Worm (Caenorhabditis elegans): ENCODE measurements around the gene F37C4.4.
"Not testable (repeated sequence)": the region's sequence is repeated elsewhere in the genome, so short reads cannot be mapped to it uniquely, and the experiment has no call there.

The F37C4.4 gene

DNA sequence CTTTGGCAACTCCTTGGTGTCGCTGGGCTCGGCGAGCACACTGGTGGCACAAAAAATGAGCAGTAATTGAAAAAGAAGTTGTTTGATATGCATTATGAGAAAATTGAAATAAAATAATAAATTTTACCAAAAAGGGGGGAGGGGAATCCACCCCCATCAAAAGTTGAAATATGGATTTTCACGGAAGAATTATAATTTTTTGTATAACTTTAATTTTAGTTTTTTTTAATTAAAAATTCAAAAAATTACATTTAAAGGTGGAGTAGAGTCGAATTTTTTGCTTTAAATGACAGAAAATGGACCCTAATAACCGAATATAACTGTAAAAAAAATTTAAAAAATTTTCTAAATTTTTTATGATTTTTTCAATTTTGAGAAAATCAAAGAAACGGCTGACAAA lies 44.7 kb downstream of the F37C4.4 start, which contains the start of gene F56D6.18:
Gene F56D6.18, minus strand, starts transcription at position 101 of the 400 bp plus-strand sequence.
- TF ChIP-seq ztf-18 (tag; optimal IDR thresholded peaks at IDR 0.05); cebp-2 (GFP tag; IDR thresholded peaks at IDR 0.05); mes-4 (tag; optimal IDR thresholded peaks at IDR 0.05): not testable (repeated sequence)

DNA sequence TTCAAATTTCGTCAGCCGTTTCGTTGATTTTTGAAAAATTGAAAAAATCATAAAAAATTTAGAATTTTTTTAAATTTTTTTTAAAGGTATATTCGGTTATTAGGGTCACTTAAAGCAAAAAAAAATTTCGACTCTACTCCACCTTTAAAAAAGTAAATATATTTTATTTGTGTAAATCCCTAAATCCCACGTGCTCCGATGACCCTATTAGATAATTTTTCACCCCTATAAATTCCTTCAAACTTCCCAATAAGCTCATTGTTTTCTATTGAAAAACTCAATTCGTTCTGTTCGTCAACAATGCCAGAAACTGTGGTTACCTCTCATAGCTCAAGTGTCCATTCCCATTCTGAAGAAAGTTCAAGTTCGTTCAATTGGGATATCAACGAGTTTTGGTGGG lies 45.5 kb downstream of the F37C4.4 start, which contains the start of gene F56D6.20:
Gene F56D6.20, plus strand, starts transcription at position 301 of the 400 bp plus-strand sequence.
- no peak for TF ChIP-seq chd-7 (tag; optimal IDR thresholded peaks at IDR 0.05)
- TF ChIP-seq hlh-12 (tag; optimal IDR thresholded peaks at IDR 0.05) = no peak
- TF ChIP-seq egl-44 (GFP tag; IDR thresholded peaks at IDR 0.05) = no peak
- no peak for TF ChIP-seq ama-1 (optimal IDR thresholded peaks at IDR 0.05)
- TF ChIP-seq ama-1 (GFP tag; optimal IDR thresholded peaks at IDR 0.05) = no peak
- no peak for TF ChIP-seq D2030.7 (GFP tag; IDR thresholded peaks at IDR 0.05)
- TF ChIP-seq dpff-1 (tag; optimal IDR thresholded peaks at IDR 0.05) = no peak
- TF ChIP-seq ztf-25 (GFP tag; IDR thresholded peaks at IDR 0.05) = no peak
- TF ChIP-seq akir-1 (GFP tag; optimal IDR thresholded peaks at IDR 0.05) = no peak
- no peak for TF ChIP-seq tlf-1 (GFP tag; optimal IDR thresholded peaks at IDR 0.05)
- TF ChIP-seq somi-1 (GFP tag; optimal IDR thresholded peaks at IDR 0.05) = no peak
- no peak for TF ChIP-seq rpc-1 (optimal IDR thresholded peaks at IDR 0.05)
- TF ChIP-seq rpc-1 (tag; optimal IDR thresholded peaks at IDR 0.05) = no peak
- no peak for TF ChIP-seq let-526 (GFP tag; IDR thresholded peaks at IDR 0.05)
- TF ChIP-seq unc-62 (GFP tag; optimal IDR thresholded peaks at IDR 0.05) = no peak

DNA sequence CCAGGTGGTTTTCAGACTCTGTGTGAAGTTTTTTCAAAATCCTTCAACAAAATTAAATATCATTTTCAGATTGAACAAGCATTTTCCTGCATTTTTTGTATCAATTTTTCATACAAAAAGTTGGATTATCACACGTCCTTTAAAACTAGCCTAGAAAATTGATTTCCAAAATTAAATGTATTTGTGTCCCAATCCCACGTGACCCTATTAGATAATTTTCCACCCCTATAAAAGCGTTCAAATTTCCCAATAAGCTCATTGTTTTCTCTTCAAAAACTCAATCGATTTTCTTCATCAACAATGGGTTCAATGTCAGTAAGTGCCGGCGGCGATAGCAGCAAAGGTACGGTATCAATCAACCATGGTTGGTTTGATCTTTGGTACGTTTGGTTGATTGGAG lies 47.4 kb downstream of the F37C4.4 start, which contains the start of gene F56D6.19:
Gene F56D6.19, plus strand, starts transcription at position 301 of the 400 bp plus-strand sequence.
- TF ChIP-seq lir-1 (GFP tag; conservative IDR thresholded peaks at IDR 0.05) (no peak), mel-28 (tag; optimal IDR thresholded peaks at IDR 0.05; ENCODE audit: borderline replicate concordance) (no peak), lin-40 (tag; optimal IDR thresholded peaks at IDR 0.05) (no peak), cebp-2 (GFP tag; IDR thresholded peaks at IDR 0.05) (no peak), F57C9.4 (tag; optimal IDR thresholded peaks at IDR 0.05) (no peak), F49E8.2 (tag; optimal IDR thresholded peaks at IDR 0.05; ENCODE audit: insufficient read depth) (no peak), Y79H2A.3 (GFP tag; conservative IDR thresholded peaks at IDR 0.05) (no peak), nhr-27 (tag; optimal IDR thresholded peaks at IDR 0.05) (no peak), hrde-1 (tag; optimal IDR thresholded peaks at IDR 0.05; ENCODE audit: borderline replicate concordance) (no peak)

DNA sequence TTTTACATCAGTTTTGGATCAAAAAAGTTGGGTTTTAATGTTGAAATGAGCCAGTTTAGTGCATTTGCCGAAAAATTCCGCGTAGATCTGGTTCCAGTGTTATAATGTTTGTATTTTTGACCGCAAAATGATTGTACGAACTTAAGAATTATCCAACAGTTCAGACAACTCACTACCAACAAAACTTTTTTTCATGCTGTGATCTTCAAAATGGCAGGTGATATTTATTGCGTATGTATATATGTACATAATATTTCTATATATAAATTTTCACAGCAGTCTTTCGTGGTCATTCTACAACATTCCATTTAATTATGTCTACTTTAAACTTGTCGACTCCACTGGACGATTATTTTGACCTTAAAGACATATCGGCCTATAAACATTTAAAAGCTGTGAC lies 48.2 kb downstream of the F37C4.4 start, which contains the start of gene srz-20:
Gene srz-20, plus strand, starts transcription at position 301 of the 400 bp plus-strand sequence.
- TF ChIP-seq hlh-12 (tag; optimal IDR thresholded peaks at IDR 0.05) = no peak
- TF ChIP-seq snpc-3.4 (tag; optimal IDR thresholded peaks at IDR 0.05) = no peak
- TF ChIP-seq dpl-1 (GFP tag; optimal IDR thresholded peaks at IDR 0.05) = no peak
- no peak for TF ChIP-seq K12H6.12 (tag; optimal IDR thresholded peaks at IDR 0.05)
- TF ChIP-seq aptf-2 (GFP tag; conservative IDR thresholded peaks at IDR 0.05) = no peak
- no peak for TF ChIP-seq madf-3 (GFP tag; IDR thresholded peaks at IDR 0.05)
- no peak for TF ChIP-seq rec-8 (tag; optimal IDR thresholded peaks at IDR 0.05)
- TF ChIP-seq F37B4.10 (GFP tag; IDR thresholded peaks at IDR 0.05) = no peak
- TF ChIP-seq F49E8.2 (tag; optimal IDR thresholded peaks at IDR 0.05; ENCODE audit: insufficient read depth) = no peak
- no peak for TF ChIP-seq C17E4.6 (GFP tag; IDR thresholded peaks at IDR 0.05)

Measured in whole organism, young adult.